Worm (Caenorhabditis elegans): ENCODE measurements around the gene noca-2.
A peak's percentile ranks its signal among the peaks of the same experiment; 100 is the strongest.

noca-2 gene

DNA sequence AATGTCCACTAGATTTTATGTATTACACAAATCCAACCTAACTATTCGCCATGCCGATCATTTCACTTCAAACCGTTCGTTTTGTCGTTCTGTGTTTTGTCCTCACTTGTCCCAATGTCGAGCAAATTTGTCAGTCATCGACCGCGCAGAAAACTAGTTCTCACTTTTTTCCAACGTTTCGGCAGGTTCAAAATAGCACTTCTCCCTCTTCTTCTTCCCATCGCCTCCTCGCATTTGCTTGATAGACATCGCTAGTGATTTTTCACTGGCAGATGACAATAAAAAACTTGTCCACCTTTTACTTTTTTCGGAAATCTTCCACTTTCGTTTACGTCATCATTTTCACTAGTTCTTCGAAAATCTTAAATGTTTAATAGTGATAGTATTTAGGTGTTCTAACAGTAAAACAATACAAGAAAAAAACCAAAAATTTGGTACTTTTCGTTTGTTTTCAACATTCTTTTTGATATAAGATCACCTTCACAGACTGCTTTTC is 1.4 kb upstream of the noca-2 start:
- TF ChIP-seq hlh-11 (tag; optimal IDR thresholded peaks at IDR 0.05) = no peak
- no peak for TF ChIP-seq arid-1 (GFP tag; conservative IDR thresholded peaks at IDR 0.05)
- no peak for TF ChIP-seq spr-1 (tag; optimal IDR thresholded peaks at IDR 0.05)
- TF ChIP-seq aha-1 (tag) = peak; percentile 61
- no peak for TF ChIP-seq dmd-9 (GFP tag; IDR thresholded peaks at IDR 0.05)
- TF ChIP-seq nhr-25 (tag; optimal IDR thresholded peaks at IDR 0.05; ENCODE audit: borderline replicate concordance, insufficient read depth) = no peak
- TF ChIP-seq egl-27 (tag; optimal IDR thresholded peaks at IDR 0.05) = no peak

ce11 chrX:11673063-11673759 is 6.3 kb downstream of the noca-2 start:
- peak in 1 of 2 experiments; percentile 51 for TF ChIP-seq unc-62 (GFP tag; optimal IDR thresholded peaks at IDR 0.05 in 1 of 2)
- TF ChIP-seq unc-62 (tag; optimal IDR thresholded peaks at IDR 0.05) = no peak
- no peak for TF ChIP-seq T26A8.4 (GFP tag; IDR thresholded peaks at IDR 0.05)

- TF ChIP-seq hmg-1.1 (GFP tag; IDR thresholded peaks at IDR 0.05) = no peak
- no peak for TF ChIP-seq ceh-82 (tag; optimal IDR thresholded peaks at IDR 0.05)
- no peak for TF ChIP-seq T26A8.4 (GFP tag; IDR thresholded peaks at IDR 0.05)
- TF ChIP-seq nhr-76 (tag; optimal IDR thresholded peaks at IDR 0.05) = no peak
- TF ChIP-seq ZK337.2 (GFP tag; IDR thresholded peaks at IDR 0.05) = no peak
- no peak for TF ChIP-seq nhr-77 (tag; optimal IDR thresholded peaks at IDR 0.05)
- TF ChIP-seq dpl-1 (GFP tag; optimal IDR thresholded peaks at IDR 0.05) = no peak
- TF ChIP-seq gei-8 (GFP tag; optimal IDR thresholded peaks at IDR 0.05) = no peak
- no peak for TF ChIP-seq fkh-10 (GFP tag; optimal IDR thresholded peaks at IDR 0.05)
- no peak for TF ChIP-seq pqm-1 (tag; optimal IDR thresholded peaks at IDR 0.05)
- no peak for TF ChIP-seq zfp-3 (GFP tag; conservative IDR thresholded peaks at IDR 0.05)
Measured at ce11 chrX:11675573-11675972, 8.6 kb downstream of the noca-2 start.

DNA sequence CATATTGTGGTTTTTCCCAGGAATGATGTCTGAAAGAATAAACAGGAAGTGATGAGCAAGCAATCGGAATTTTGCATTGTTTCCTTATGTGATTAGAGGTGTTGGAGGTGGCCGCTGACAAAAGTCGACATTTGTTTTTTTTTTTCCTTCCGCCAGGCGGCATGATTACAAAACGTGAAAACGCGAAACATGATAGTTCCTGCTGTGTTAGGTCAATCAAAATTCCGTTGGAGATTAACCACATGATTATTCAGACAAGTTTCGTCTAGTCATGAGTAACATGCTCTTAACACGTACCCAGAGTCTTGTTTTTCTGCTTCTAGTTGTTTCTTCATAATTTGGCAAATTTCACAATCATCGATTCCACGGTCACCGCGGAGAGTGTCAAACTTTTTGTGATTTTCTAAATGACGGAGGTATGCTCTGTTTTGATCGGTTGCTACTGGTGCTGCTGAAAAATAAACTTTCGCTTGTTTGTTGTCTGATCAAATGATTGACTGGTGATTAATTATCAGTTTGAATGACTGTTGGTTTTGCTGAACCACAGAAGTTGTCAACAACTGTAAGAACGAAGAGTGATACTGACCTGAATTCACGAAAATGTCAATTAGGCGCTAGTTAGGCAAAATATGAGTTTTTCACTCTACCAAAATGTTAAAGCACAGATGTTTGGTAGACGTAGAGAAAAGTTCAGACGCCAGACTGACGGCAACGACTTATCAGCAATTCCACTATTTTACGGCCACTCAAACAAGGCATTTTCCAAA is 12.5 kb downstream of the noca-2 start:
- peak in 1 of 2 experiments; percentile 59 for TF ChIP-seq daf-16 (GFP tag; optimal IDR thresholded peaks at IDR 0.05)
- TF ChIP-seq daf-16 (tag; optimal IDR thresholded peaks at IDR 0.05) = peak; percentile 87
- peak; percentile 29 for TF ChIP-seq nhr-48 (tag; optimal IDR thresholded peaks at IDR 0.05)
- peak; percentile 93 for TF ChIP-seq dmd-6 (GFP tag; IDR thresholded peaks at IDR 0.05)
- peak; percentile 33 for TF ChIP-seq hlh-30 (tag; optimal IDR thresholded peaks at IDR 0.05; ENCODE audit: insufficient read depth)
- TF ChIP-seq ceh-20 (GFP tag; IDR thresholded peaks at IDR 0.05) = no peak
- no peak for TF ChIP-seq dmd-9 (GFP tag; IDR thresholded peaks at IDR 0.05)
- TF ChIP-seq unc-62 (GFP tag; optimal IDR thresholded peaks at IDR 0.05 in 1 of 2) = peak in 1 of 2 experiments; percentile 97
- no peak for TF ChIP-seq unc-62 (tag; optimal IDR thresholded peaks at IDR 0.05)
- TF ChIP-seq egl-43 (GFP tag; IDR thresholded peaks at IDR 0.05) = no peak
- TF ChIP-seq dve-1 (tag; optimal IDR thresholded peaks at IDR 0.05; ENCODE audit: insufficient read depth) = peak; percentile 26
- no peak for TF ChIP-seq nhr-42 (GFP tag; IDR thresholded peaks at IDR 0.05)
- peak; percentile 49 for TF ChIP-seq hlh-11 (tag; optimal IDR thresholded peaks at IDR 0.05)
- TF ChIP-seq fkh-10 (GFP tag; optimal IDR thresholded peaks at IDR 0.05) = no peak
- TF ChIP-seq hif-1 (tag; optimal IDR thresholded peaks at IDR 0.05) = peak in 1 of 2 experiments; percentile 18
- TF ChIP-seq tra-1 (GFP tag; IDR thresholded peaks at IDR 0.05) = peak; percentile 67; the same call in 1 of the 2 replicates
- no peak for TF ChIP-seq attf-4 (tag; optimal IDR thresholded peaks at IDR 0.05)

All from whole organism, L4 larva.